ENCODE assay signal across 6 worm cellular contexts in the genomic region with DNA sequence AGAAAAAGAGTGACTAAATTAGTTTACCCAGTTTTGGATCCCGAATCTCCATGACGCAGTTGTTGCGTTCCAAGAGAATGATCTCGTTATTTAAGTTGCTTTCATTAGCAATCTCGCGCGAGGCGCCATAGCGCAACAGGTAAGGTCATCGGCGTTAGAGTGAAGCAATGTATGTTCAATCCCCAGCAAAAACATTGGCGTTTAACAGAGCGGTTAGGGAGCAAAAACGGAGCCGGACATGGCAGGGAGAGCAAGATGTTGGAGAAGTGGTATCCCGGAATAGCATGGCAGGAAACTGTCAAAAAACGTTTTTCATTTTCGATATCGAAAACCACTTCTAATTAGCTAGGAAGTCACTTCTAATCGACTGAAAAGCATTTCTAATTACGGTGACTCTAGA.
TF ChIP-seq lines count a peak whose summit lies in the region.

No protein-coding gene starts in this region.

TF ChIP-seq in whole organism, L1 larva, 84 proteins besides CTCF, POLR2A, EP300 and RAD21:
- TF ChIP-seq unc-30 (tag; optimal IDR thresholded peaks at IDR 0.05; lab: Kevin White, UChicago) (no peak), tlp-1 (tag; optimal IDR thresholded peaks at IDR 0.05; lab: Kevin White, UChicago) (no peak), ceh-63 (GFP tag; optimal IDR thresholded peaks at IDR 0.05; lab: Kevin White, UChicago) (no peak), fkh-8 (tag; optimal IDR thresholded peaks at IDR 0.05; lab: Kevin White, UChicago) (no peak), nhr-85 (tag; lab: Kevin White, UChicago) (peak; percentile 22)

TF ChIP-seq in whole organism, L3 larva, 47 proteins besides CTCF, POLR2A, EP300 and RAD21:
- TF ChIP-seq nfya-1 (tag; optimal IDR thresholded peaks at IDR 0.05; lab: Kevin White, UChicago; ENCODE audit: insufficient read depth) (no peak), nhr-76 (tag; optimal IDR thresholded peaks at IDR 0.05; lab: Kevin White, UChicago) (no peak), sea-2 (GFP tag; optimal IDR thresholded peaks at IDR 0.05; lab: Kevin White, UChicago) (no peak), nhr-43 (tag; optimal IDR thresholded peaks at IDR 0.05; lab: Kevin White, UChicago; ENCODE audit: poor library complexity, severe bottlenecking) (peak; percentile 31)

TF ChIP-seq in whole organism, L4 larva, 104 proteins besides CTCF, POLR2A, EP300 and RAD21 (continues in another document):
- no peak for TF ChIP-seq nhr-28 (tag; optimal IDR thresholded peaks at IDR 0.05; lab: Kevin White, UChicago)
- TF ChIP-seq hlh-30 (tag; optimal IDR thresholded peaks at IDR 0.05; lab: Kevin White, UChicago; ENCODE audit: insufficient read depth) = no peak
- TF ChIP-seq Y48G9A.11 (GFP tag; IDR thresholded peaks at IDR 0.05; lab: Robert Waterston, UW) = 0 out of 2 replicates have a peak, but pooled peaks have one; percentile 34
- no peak for TF ChIP-seq lin-39 (tag; optimal IDR thresholded peaks at IDR 0.05; lab: Kevin White, UChicago)
- no peak for TF ChIP-seq T26A8.4 (GFP tag; IDR thresholded peaks at IDR 0.05; lab: Robert Waterston, UW)
- peak; percentile 48; the same call in 1 of the 2 replicates for TF ChIP-seq F44E2.7 (GFP tag; IDR thresholded peaks at IDR 0.05; lab: Robert Waterston, UW)
- TF ChIP-seq daf-19 (GFP tag; conservative IDR thresholded peaks at IDR 0.05; lab: Robert Waterston, UW) = peak; percentile 69; the same call in 1 of the 2 replicates
- peak; percentile 53; the same call in 1 of the 2 replicates for TF ChIP-seq D1046.2 (GFP tag; IDR thresholded peaks at IDR 0.05; lab: Robert Waterston, UW)
- peak; percentile 26; the same call in 1 of the 2 replicates for TF ChIP-seq mdt-29 (GFP tag; IDR thresholded peaks at IDR 0.05; lab: Robert Waterston, UW)
- no peak for TF ChIP-seq T20F7.1 (GFP tag; optimal IDR thresholded peaks at IDR 0.05; lab: Kevin White, UChicago)
- no peak for TF ChIP-seq unc-130 (GFP tag; optimal IDR thresholded peaks at IDR 0.05; lab: Kevin White, UChicago)
- 0 out of 2 replicates have a peak, but pooled peaks have one; percentile 26 for TF ChIP-seq nhr-42 (GFP tag; IDR thresholded peaks at IDR 0.05; lab: Robert Waterston, UW)
- TF ChIP-seq dve-1 (tag; optimal IDR thresholded peaks at IDR 0.05; lab: Kevin White, UChicago; ENCODE audit: insufficient read depth) = no peak
- peak in 1 of 2 experiments; percentile 37 for TF ChIP-seq daf-16 (GFP tag; optimal IDR thresholded peaks at IDR 0.05; lab: Kevin White, UChicago)
- TF ChIP-seq daf-16 (tag; optimal IDR thresholded peaks at IDR 0.05; lab: Kevin White, UChicago) = no peak
- peak; percentile 39 for TF ChIP-seq nhr-111 (GFP tag; optimal IDR thresholded peaks at IDR 0.05; lab: Kevin White, UChicago)
- 0 out of 2 replicates have a peak, but pooled peaks have one; percentile 66 for TF ChIP-seq F26F4.8 (GFP tag; conservative IDR thresholded peaks at IDR 0.05; lab: Robert Waterston, UW)

TF ChIP-seq in whole organism, midembryonic, 9 proteins besides CTCF, POLR2A, EP300 and RAD21:
- TF ChIP-seq klf-2 (GFP tag; conservative IDR thresholded peaks at IDR 0.05; lab: Robert Waterston, UW) = no peak
- 0 out of 2 replicates have a peak, but pooled peaks have one; percentile 26 for TF ChIP-seq ztf-23 (GFP tag; IDR thresholded peaks at IDR 0.05; lab: Robert Waterston, UW)

TF ChIP-seq in whole organism, mixed stage, embryonic, 35 proteins besides CTCF, POLR2A, EP300 and RAD21:
- TF ChIP-seq hlh-1 (tag; optimal IDR thresholded peaks at IDR 0.05; lab: Kevin White, UChicago) (no peak), drap-1 (GFP tag; optimal IDR thresholded peaks at IDR 0.05; lab: Kevin White, UChicago) (peak; percentile 5), cnd-1 (tag; optimal IDR thresholded peaks at IDR 0.05; lab: Kevin White, UChicago) (no peak), flh-1 (GFP tag; optimal IDR thresholded peaks at IDR 0.05; lab: Kevin White, UChicago) (no peak), bed-3 (GFP tag; optimal IDR thresholded peaks at IDR 0.05; lab: Kevin White, UChicago) (no peak), mls-2 (tag; optimal IDR thresholded peaks at IDR 0.05; lab: Kevin White, UChicago) (no peak), sptf-1 (tag; optimal IDR thresholded peaks at IDR 0.05; lab: Kevin White, UChicago) (no peak), lin-13 (tag; optimal IDR thresholded peaks at IDR 0.05; lab: Kevin White, UChicago) (no peak)

TF ChIP-seq in whole organism, young adult, 124 proteins besides CTCF, POLR2A, EP300 and RAD21 (continues in another document):
- TF ChIP-seq somi-1 (GFP tag; optimal IDR thresholded peaks at IDR 0.05; lab: Kevin White, UChicago) (peak; percentile 2), attf-5 (GFP tag; optimal IDR thresholded peaks at IDR 0.05; lab: Kevin White, UChicago) (peak; percentile 22), hsf-1 (GFP tag; IDR thresholded peaks at IDR 0.05; lab: Robert Waterston, UW) (0 out of 2 replicates have a peak, but pooled peaks have one; percentile 51), egl-44 (GFP tag; IDR thresholded peaks at IDR 0.05; lab: Robert Waterston, UW) (peak; percentile 67; the same call in 1 of the 2 replicates), lag-1 (GFP tag; IDR thresholded peaks at IDR 0.05; lab: Robert Waterston, UW) (0 out of 2 replicates have a peak, but pooled peaks have one; percentile 30), madf-6 (GFP tag; IDR thresholded peaks at IDR 0.05; lab: Robert Waterston, UW) (peak; percentile 65), cebp-2 (GFP tag; IDR thresholded peaks at IDR 0.05; lab: Robert Waterston, UW) (no peak), F22D6.2 (tag; optimal IDR thresholded peaks at IDR 0.05; lab: Kevin White, UChicago) (no peak), lsl-1 (GFP tag; optimal IDR thresholded peaks at IDR 0.05; lab: Kevin White, UChicago) (peak; percentile 34), dox-1 (GFP tag; IDR thresholded peaks at IDR 0.05; lab: Robert Waterston, UW) (peak; percentile 43; the same call in 1 of the 2 replicates), tbp1 (GFP tag; optimal IDR thresholded peaks at IDR 0.05; lab: Kevin White, UChicago) (peak; percentile 86), B0261.1 (tag; optimal IDR thresholded peaks at IDR 0.05; lab: Kevin White, UChicago) (peak; percentile 67), hmg-1.2 (GFP tag; IDR thresholded peaks at IDR 0.05; lab: Robert Waterston, UW) (peak; percentile 49), F39B2.1 (GFP tag; IDR thresholded peaks at IDR 0.05; lab: Robert Waterston, UW) (no peak; the same call in 1 of the 2 replicates), mxl-1 (tag; optimal IDR thresholded peaks at IDR 0.05; lab: Kevin White, UChicago) (peak; percentile 10), F49E8.2 (tag; optimal IDR thresholded peaks at IDR 0.05; lab: Kevin White, UChicago; ENCODE audit: insufficient read depth) (no peak), ceh-100 (GFP tag; IDR thresholded peaks at IDR 0.05; lab: Robert Waterston, UW) (no peak), lin-26 (GFP tag; IDR thresholded peaks at IDR 0.05; lab: Robert Waterston, UW) (peak; percentile 93), Y53F4B.3 (GFP tag; IDR thresholded peaks at IDR 0.05; lab: Robert Waterston, UW) (0 out of 2 replicates have a peak, but pooled peaks have one; percentile 28), hmg-20 (GFP tag; IDR thresholded peaks at IDR 0.05; lab: Robert Waterston, UW) (0 out of 2 replicates have a peak, but pooled peaks have one; percentile 20), F52B5.7 (tag; optimal IDR thresholded peaks at IDR 0.05; lab: Kevin White, UChicago) (peak; percentile 21), mes-4 (tag; optimal IDR thresholded peaks at IDR 0.05; lab: Kevin White, UChicago) (peak; percentile 47), hlh-26 (GFP tag; conservative IDR thresholded peaks at IDR 0.05; lab: Robert Waterston, UW) (no peak), F33H1.4 (GFP tag; IDR thresholded peaks at IDR 0.05; lab: Robert Waterston, UW) (peak; percentile 30; the same call in 1 of the 2 replicates), rec-8 (tag; optimal IDR thresholded peaks at IDR 0.05; lab: Kevin White, UChicago) (peak in 1 of 2 experiments; percentile 67), ztf-25 (GFP tag; IDR thresholded peaks at IDR 0.05; lab: Robert Waterston, UW) (0 out of 2 replicates have a peak, but pooled peaks have one; percentile 49), nfya-1 (tag; optimal IDR thresholded peaks at IDR 0.05; lab: Kevin White, UChicago; ENCODE audit: borderline replicate concordance, insufficient read depth) (no peak), athp-1 (tag; optimal IDR thresholded peaks at IDR 0.05; lab: Kevin White, UChicago) (peak; percentile 17), K11D2.4 (GFP tag; IDR thresholded peaks at IDR 0.05; lab: Robert Waterston, UW) (no peak), nhr-90 (tag; optimal IDR thresholded peaks at IDR 0.05; lab: Kevin White, UChicago) (peak; percentile 23), aptf-3 (GFP tag; IDR thresholded peaks at IDR 0.05; lab: Robert Waterston, UW) (0 out of 2 replicates have a peak, but pooled peaks have one; percentile 26), lin-40 (tag; optimal IDR thresholded peaks at IDR 0.05; lab: Kevin White, UChicago) (no peak), D2030.7 (GFP tag; IDR thresholded peaks at IDR 0.05; lab: Robert Waterston, UW) (peak; percentile 80), lin-54 (GFP tag; optimal IDR thresholded peaks at IDR 0.05; lab: Kevin White, UChicago) (peak; percentile 16), mcd-1 (GFP tag; IDR thresholded peaks at IDR 0.05; lab: Robert Waterston, UW) (no peak), snpc-4 (GFP tag; optimal IDR thresholded peaks at IDR 0.05; lab: Kevin White, UChicago) (no peak), snpc-4 (tag; optimal IDR thresholded peaks at IDR 0.05; lab: Kevin White, UChicago) (no peak), rcor-1 (GFP tag; IDR thresholded peaks at IDR 0.05; lab: Robert Waterston, UW) (peak; percentile 55; the same call in 1 of the 2 replicates), ztf-28 (GFP tag; IDR thresholded peaks at IDR 0.05; lab: Robert Waterston, UW) (peak; percentile 44; the same call in 1 of the 2 replicates), nhr-80 (tag; optimal IDR thresholded peaks at IDR 0.05; lab: Kevin White, UChicago) (no peak), lir-1 (GFP tag; conservative IDR thresholded peaks at IDR 0.05; lab: Robert Waterston, UW) (no peak), attf-6 (GFP tag; IDR thresholded peaks at IDR 0.05; lab: Robert Waterston, UW) (peak; percentile 52; the same call in 1 of the 2 replicates), fkh-3 (tag; optimal IDR thresholded peaks at IDR 0.05; lab: Kevin White, UChicago) (peak; percentile 32), ztf-18 (tag; optimal IDR thresholded peaks at IDR 0.05; lab: Kevin White, UChicago) (peak; percentile 31), lin-35 (GFP tag; optimal IDR thresholded peaks at IDR 0.05; lab: Kevin White, UChicago) (no peak), ZK185.1 (tag; optimal IDR thresholded peaks at IDR 0.05; lab: Kevin White, UChicago; ENCODE audit: poor library complexity, severe bottlenecking) (peak; percentile 43), Y56A3A.18 (GFP tag; IDR thresholded peaks at IDR 0.05; lab: Robert Waterston, UW) (peak; percentile 69; the same call in 1 of the 2 replicates)
